Worm (Caenorhabditis elegans): ENCODE results near the gene igcm-2.

The igcm-2 gene

ce11 chrX:6391491-6391890, at the start of gene igcm-2:
TSS of gene igcm-2 (minus strand) at chrX:6391591.
- no peak for TF ChIP-seq unc-39 (tag; optimal IDR thresholded peaks at IDR 0.05)
- no peak for TF ChIP-seq zag-1 (tag; optimal IDR thresholded peaks at IDR 0.05)
- no peak for TF ChIP-seq lin-39 (tag; optimal IDR thresholded peaks at IDR 0.05)
- TF ChIP-seq fkh-10 (GFP tag; optimal IDR thresholded peaks at IDR 0.05), result no peak
- TF ChIP-seq eor-1 (tag; optimal IDR thresholded peaks at IDR 0.05), result no peak
- no peak for TF ChIP-seq nhr-12 (tag; optimal IDR thresholded peaks at IDR 0.05)
- TF ChIP-seq nhr-43 (tag; optimal IDR thresholded peaks at IDR 0.05; ENCODE audit: poor library complexity, severe bottlenecking), result no peak
- no peak for TF ChIP-seq nhr-28 (tag; optimal IDR thresholded peaks at IDR 0.05)
- TF ChIP-seq egl-27 (tag; optimal IDR thresholded peaks at IDR 0.05), result no peak
- TF ChIP-seq ama-1 (optimal IDR thresholded peaks at IDR 0.05), result no peak
- no peak for TF ChIP-seq jun-1 (tag; optimal IDR thresholded peaks at IDR 0.05)
- no peak for TF ChIP-seq sea-2 (GFP tag; optimal IDR thresholded peaks at IDR 0.05)

DNA sequence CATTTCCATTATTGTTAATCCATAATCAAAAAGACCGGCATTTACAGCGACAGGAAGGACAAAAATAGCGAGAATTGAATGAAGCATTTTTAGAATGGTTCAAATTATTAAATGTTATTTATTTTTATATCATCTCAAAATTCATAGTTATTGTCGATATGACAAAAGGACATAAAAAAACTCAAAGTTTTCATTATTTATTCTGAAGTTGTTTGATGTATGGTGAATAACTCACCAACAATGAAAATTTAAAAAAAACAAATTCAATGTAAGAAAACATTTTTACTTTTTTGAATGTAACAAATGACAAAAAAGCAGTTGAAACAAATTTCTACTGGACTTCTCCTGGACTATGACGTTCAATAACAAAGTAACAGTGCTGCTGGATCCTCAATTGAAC, 49.1 kb upstream of the igcm-2 start, which contains the start of gene K10C2.14:
Gene K10C2.14, minus strand, starts transcription at position 101 of the 400 bp plus-strand sequence.
- TF ChIP-seq lin-39 (tag; optimal IDR thresholded peaks at IDR 0.05), result no peak
- TF ChIP-seq fos-1 (tag; optimal IDR thresholded peaks at IDR 0.05), result no peak
- no peak for TF ChIP-seq nhr-28 (tag; optimal IDR thresholded peaks at IDR 0.05)
- no peak for TF ChIP-seq unc-39 (tag; optimal IDR thresholded peaks at IDR 0.05)
- TF ChIP-seq lin-15B (tag; optimal IDR thresholded peaks at IDR 0.05), result no peak
- TF ChIP-seq nfya-1 (tag; optimal IDR thresholded peaks at IDR 0.05; ENCODE audit: insufficient read depth), result no peak
- TF ChIP-seq elt-1 (tag; optimal IDR thresholded peaks at IDR 0.05), result no peak
- no peak for TF ChIP-seq daf-12 (tag; optimal IDR thresholded peaks at IDR 0.05)
- TF ChIP-seq pqm-1 (tag; optimal IDR thresholded peaks at IDR 0.05), result no peak
- TF ChIP-seq nhr-25 (tag; optimal IDR thresholded peaks at IDR 0.05), result no peak
- no peak for TF ChIP-seq mml-1 (tag; optimal IDR thresholded peaks at IDR 0.05)

DNA sequence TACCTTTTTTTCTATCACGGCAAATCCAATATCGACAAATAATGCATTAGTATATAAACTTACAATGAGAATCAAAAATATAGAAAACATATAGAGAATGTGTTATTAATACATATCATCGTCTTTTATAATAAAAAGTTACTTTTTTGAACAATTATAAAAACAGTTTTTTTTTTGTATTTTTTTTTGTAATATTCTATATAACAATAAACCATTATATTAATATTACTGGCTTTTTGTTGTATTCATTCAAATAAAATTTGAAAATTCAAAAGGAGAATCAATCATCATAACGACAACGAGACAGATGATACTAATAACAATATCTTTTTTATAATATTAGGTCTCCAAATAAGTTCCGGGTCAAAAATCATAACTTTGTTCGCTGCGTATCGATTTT, 46.2 kb upstream of the igcm-2 start, which contains the start of gene K10C2.8:
Gene K10C2.8, minus strand, starts transcription at position 101 of the 400 bp plus-strand sequence.
- TF ChIP-seq fkh-2 (tag; optimal IDR thresholded peaks at IDR 0.05) (no peak), nhr-23 (tag; optimal IDR thresholded peaks at IDR 0.05) (no peak), egl-27 (tag; optimal IDR thresholded peaks at IDR 0.05) (no peak), elt-3 (tag; optimal IDR thresholded peaks at IDR 0.05) (no peak), unc-62 (GFP tag; optimal IDR thresholded peaks at IDR 0.05) (no peak), ceh-82 (tag; optimal IDR thresholded peaks at IDR 0.05) (no peak)

DNA sequence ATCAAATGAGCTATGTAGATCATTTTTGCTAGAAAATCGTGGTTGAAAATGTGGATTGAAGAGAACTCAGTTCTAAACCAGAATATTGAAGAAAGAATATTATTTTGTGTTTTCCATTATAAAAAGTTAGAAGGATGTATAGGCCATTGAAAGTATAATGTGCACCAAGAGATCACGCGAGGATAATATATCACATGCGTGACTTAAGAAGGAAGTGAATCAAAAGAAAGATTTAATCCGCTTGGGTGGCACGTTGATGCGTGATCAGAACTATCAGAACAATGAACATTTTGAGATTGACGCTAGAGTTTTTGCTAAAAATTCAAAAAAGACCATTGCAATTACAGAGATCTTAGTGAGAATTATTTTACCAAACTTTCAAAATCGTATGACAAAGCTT, 44.4 kb upstream of the igcm-2 start:
- no peak for TF ChIP-seq fkh-2 (tag; optimal IDR thresholded peaks at IDR 0.05)
- TF ChIP-seq fkh-10 (GFP tag; optimal IDR thresholded peaks at IDR 0.05), result no peak
- no peak for TF ChIP-seq pha-4 (tag; optimal IDR thresholded peaks at IDR 0.05)
- no peak for TF ChIP-seq jun-1 (tag; optimal IDR thresholded peaks at IDR 0.05)
- no peak for TF ChIP-seq ama-1 (optimal IDR thresholded peaks at IDR 0.05)
- no peak for TF ChIP-seq ceh-82 (tag; optimal IDR thresholded peaks at IDR 0.05)
- TF ChIP-seq unc-39 (tag; optimal IDR thresholded peaks at IDR 0.05), result no peak
- TF ChIP-seq nhr-43 (tag; optimal IDR thresholded peaks at IDR 0.05; ENCODE audit: poor library complexity, severe bottlenecking), result no peak
- no peak for TF ChIP-seq snpc-4 (tag; optimal IDR thresholded peaks at IDR 0.05)

DNA sequence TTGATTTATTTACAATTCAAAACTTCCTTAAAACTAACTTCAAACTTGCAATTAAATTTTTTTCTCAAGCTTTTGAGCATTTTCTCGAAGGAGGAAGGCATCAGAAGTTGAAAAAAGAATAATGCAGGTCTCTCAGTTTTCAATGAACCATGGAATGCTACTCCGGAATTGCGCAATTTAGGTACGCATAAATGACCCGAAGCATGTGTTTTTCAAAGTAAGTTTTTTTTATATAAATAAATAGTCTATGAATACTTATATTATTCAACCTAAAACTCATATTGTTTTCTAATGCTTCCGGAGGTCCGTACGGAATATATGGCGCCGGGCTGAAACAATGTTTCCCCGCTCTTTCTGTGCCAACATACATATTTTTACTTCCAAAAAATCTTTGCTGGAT, 42.3 kb upstream of the igcm-2 start, which contains the start of gene K10C2.2:
Gene K10C2.2, minus strand, starts transcription at position 101 of the 400 bp plus-strand sequence.
- TF ChIP-seq egl-5 (tag; optimal IDR thresholded peaks at IDR 0.05), result no peak
- TF ChIP-seq mdl-1 (tag; optimal IDR thresholded peaks at IDR 0.05), result no peak
- no peak for TF ChIP-seq ama-1 (optimal IDR thresholded peaks at IDR 0.05)

ce11 chrX:6430510-6430909, 39.1 kb upstream of the igcm-2 start, which contains the start of gene ctsa-2:
TSS of gene ctsa-2 (minus strand) at chrX:6430610.
- no peak for TF ChIP-seq fkh-2 (tag; optimal IDR thresholded peaks at IDR 0.05)
- TF ChIP-seq elt-2 (tag; optimal IDR thresholded peaks at IDR 0.05), result peak; percentile 4
- no peak for TF ChIP-seq nfya-1 (tag; optimal IDR thresholded peaks at IDR 0.05; ENCODE audit: insufficient read depth)

ce11 chrX:6429552-6429951, 38.2 kb upstream of the igcm-2 start:
- TF ChIP-seq R02D3.7 (tag; optimal IDR thresholded peaks at IDR 0.05), result no peak
- TF ChIP-seq elt-2 (tag; optimal IDR thresholded peaks at IDR 0.05), result peak; percentile 85
- peak; percentile 84 for TF ChIP-seq pqm-1 (tag; optimal IDR thresholded peaks at IDR 0.05)

All from whole organism, L3 larva.